Worm (Caenorhabditis elegans): ENCODE results near the gene Y43F8B.2.

Gene Y43F8B.2

ce11 chrV:19484507-19484906, 48.4 kb downstream of the Y43F8B.2 start, which contains the start of gene Y43F8B.17:
Gene Y43F8B.17 (plus strand): TSS chrV:19484721.
- TF ChIP-seq ztf-29 (GFP tag; IDR thresholded peaks at IDR 0.05), result no peak
- no peak for TF ChIP-seq T22C8.4 (GFP tag; IDR thresholded peaks at IDR 0.05)
- no peak for TF ChIP-seq ref-1 (GFP tag; conservative IDR thresholded peaks at IDR 0.05)
- TF ChIP-seq cog-1 (tag; optimal IDR thresholded peaks at IDR 0.05), result no peak
- no peak for TF ChIP-seq ztf-23 (GFP tag; IDR thresholded peaks at IDR 0.05)
- no peak for TF ChIP-seq med-1 (GFP tag; optimal IDR thresholded peaks at IDR 0.05; ENCODE audit: insufficient read depth)
- no peak for TF ChIP-seq klf-2 (GFP tag; conservative IDR thresholded peaks at IDR 0.05)
- no peak for TF ChIP-seq tab-1 (GFP tag; IDR thresholded peaks at IDR 0.05)
- TF ChIP-seq flt-1 (GFP tag; IDR thresholded peaks at IDR 0.05), result no peak

DNA sequence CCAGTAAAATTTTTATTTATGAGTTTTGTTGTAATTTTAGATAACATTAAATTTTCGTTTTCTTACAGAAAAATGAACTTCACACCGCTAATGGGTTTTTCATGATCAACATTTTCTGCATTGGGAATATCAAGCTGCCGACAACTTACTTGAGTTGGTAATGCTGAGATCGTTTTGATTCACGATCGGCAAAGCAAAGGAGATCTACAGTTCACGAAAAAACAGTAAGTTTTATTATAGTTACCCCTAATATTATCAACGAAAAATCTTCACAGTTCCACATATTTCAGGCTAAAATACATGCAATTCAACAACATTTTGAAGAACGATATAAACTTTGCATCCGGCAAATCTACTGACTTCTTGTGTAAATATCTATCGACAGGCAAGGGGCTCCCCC, 50.4 kb downstream of the Y43F8B.2 start, which contains the start of gene Y43F8B.22:
Y43F8B.22 (plus strand) TSS at position 301 of the 400 bp plus-strand sequence.
- no peak for TF ChIP-seq med-1 (GFP tag; optimal IDR thresholded peaks at IDR 0.05; ENCODE audit: insufficient read depth)
- no peak for TF ChIP-seq T22C8.4 (GFP tag; IDR thresholded peaks at IDR 0.05)
- no peak for TF ChIP-seq ztf-29 (GFP tag; IDR thresholded peaks at IDR 0.05)
- no peak for TF ChIP-seq tab-1 (GFP tag; IDR thresholded peaks at IDR 0.05)
- no peak for TF ChIP-seq cog-1 (tag; optimal IDR thresholded peaks at IDR 0.05)
- no peak for TF ChIP-seq flt-1 (GFP tag; IDR thresholded peaks at IDR 0.05)
- TF ChIP-seq klf-2 (GFP tag; conservative IDR thresholded peaks at IDR 0.05), result no peak
- TF ChIP-seq ref-1 (GFP tag; conservative IDR thresholded peaks at IDR 0.05), result no peak
- TF ChIP-seq ztf-23 (GFP tag; IDR thresholded peaks at IDR 0.05), result no peak

DNA sequence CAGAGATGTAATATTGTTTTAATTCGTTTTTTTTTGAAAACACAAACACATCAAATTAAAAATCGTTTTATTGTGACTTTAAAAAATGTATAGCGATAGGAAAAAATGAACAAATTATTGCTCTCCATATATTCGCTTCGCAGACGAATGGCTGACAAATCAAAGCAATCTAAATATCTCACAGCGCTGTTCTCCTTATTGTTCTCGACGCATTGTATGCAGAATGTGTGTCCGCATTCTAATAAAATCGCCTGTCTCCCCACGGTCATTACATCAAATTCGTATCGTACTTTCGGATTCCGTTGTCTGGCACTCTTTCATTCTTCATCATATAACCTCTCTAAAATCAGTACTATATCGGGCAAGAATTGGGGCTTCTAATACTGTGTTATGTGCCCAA, 55.1 kb downstream of the Y43F8B.2 start, which contains the start of gene Y43F8B.9:
Y43F8B.9 (plus strand) TSS at position 301 of the 400 bp plus-strand sequence.
- no peak for TF ChIP-seq klf-2 (GFP tag; conservative IDR thresholded peaks at IDR 0.05)
- no peak for TF ChIP-seq flt-1 (GFP tag; IDR thresholded peaks at IDR 0.05)
- TF ChIP-seq med-1 (GFP tag; optimal IDR thresholded peaks at IDR 0.05; ENCODE audit: insufficient read depth), result no peak
- no peak for TF ChIP-seq tab-1 (GFP tag; IDR thresholded peaks at IDR 0.05)
- TF ChIP-seq ref-1 (GFP tag; conservative IDR thresholded peaks at IDR 0.05), result no peak
- TF ChIP-seq T22C8.4 (GFP tag; IDR thresholded peaks at IDR 0.05), result no peak
- no peak for TF ChIP-seq ztf-23 (GFP tag; IDR thresholded peaks at IDR 0.05)
- no peak for TF ChIP-seq ztf-29 (GFP tag; IDR thresholded peaks at IDR 0.05)
- TF ChIP-seq cog-1 (tag; optimal IDR thresholded peaks at IDR 0.05), result no peak

DNA sequence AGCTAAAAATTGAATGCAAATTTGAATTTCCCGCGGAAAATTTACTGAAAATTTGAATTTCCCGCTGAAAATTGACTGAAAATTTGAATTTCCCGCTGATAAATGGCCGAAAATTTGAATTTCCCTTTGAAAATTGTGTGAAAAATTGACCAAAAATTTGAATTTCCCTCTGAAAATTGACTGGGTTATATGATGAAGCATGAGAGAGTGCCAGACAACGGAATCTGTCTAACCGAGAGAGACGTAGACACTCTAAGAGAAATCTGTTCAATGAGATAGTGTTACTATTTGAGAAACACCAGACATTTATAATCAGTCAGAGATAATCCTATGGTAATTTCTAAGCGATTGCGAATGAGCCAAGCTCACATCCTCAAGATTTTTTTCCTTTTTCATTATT, 55.6 kb downstream of the Y43F8B.2 start:
- no peak for TF ChIP-seq cog-1 (tag; optimal IDR thresholded peaks at IDR 0.05)
- TF ChIP-seq T22C8.4 (GFP tag; IDR thresholded peaks at IDR 0.05), result no peak
- no peak for TF ChIP-seq med-1 (GFP tag; optimal IDR thresholded peaks at IDR 0.05; ENCODE audit: insufficient read depth)
- no peak for TF ChIP-seq klf-2 (GFP tag; conservative IDR thresholded peaks at IDR 0.05)
- TF ChIP-seq flt-1 (GFP tag; IDR thresholded peaks at IDR 0.05), result no peak
- no peak for TF ChIP-seq ztf-23 (GFP tag; IDR thresholded peaks at IDR 0.05)
- TF ChIP-seq tab-1 (GFP tag; IDR thresholded peaks at IDR 0.05), result no peak
- no peak for TF ChIP-seq ref-1 (GFP tag; conservative IDR thresholded peaks at IDR 0.05)
- no peak for TF ChIP-seq ztf-29 (GFP tag; IDR thresholded peaks at IDR 0.05)

- no peak for TF ChIP-seq ztf-23 (GFP tag; IDR thresholded peaks at IDR 0.05)
- TF ChIP-seq tab-1 (GFP tag; IDR thresholded peaks at IDR 0.05), result no peak
- no peak for TF ChIP-seq med-1 (GFP tag; optimal IDR thresholded peaks at IDR 0.05; ENCODE audit: insufficient read depth)
- TF ChIP-seq ref-1 (GFP tag; conservative IDR thresholded peaks at IDR 0.05), result no peak
- no peak for TF ChIP-seq ztf-29 (GFP tag; IDR thresholded peaks at IDR 0.05)
- no peak for TF ChIP-seq cog-1 (tag; optimal IDR thresholded peaks at IDR 0.05)
- no peak for TF ChIP-seq T22C8.4 (GFP tag; IDR thresholded peaks at IDR 0.05)
- no peak for TF ChIP-seq flt-1 (GFP tag; IDR thresholded peaks at IDR 0.05)
- no peak for TF ChIP-seq klf-2 (GFP tag; conservative IDR thresholded peaks at IDR 0.05)
Measured at ce11 chrV:19473842-19474514, 58.9 kb downstream of the Y43F8B.2 start, which contains the start of gene Y43F8B.10. Gene Y43F8B.10 (plus strand): TSS chrV:19474464.

DNA sequence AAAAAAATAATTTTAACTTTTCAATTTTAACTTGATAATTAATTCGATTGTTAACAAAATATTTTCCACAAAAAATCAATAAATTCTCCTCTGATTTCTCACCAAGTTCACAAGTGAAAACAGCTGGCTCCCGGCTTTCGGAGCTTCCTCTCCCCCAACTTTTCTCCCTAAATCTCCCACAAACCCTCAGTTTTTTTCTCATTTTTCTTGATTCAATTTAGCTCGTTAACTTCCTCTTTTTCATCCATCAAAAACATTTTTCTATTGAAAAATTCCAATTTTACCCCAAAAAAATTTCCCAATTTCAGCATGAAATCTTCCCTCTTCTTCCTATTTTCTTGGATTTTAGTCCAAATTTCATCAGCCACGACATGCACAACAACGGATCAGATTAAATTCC, 62.5 kb downstream of the Y43F8B.2 start, which contains the start of gene Y43F8B.11:
Y43F8B.11 (plus strand) TSS at position 301 of the 400 bp plus-strand sequence.
- no peak for TF ChIP-seq ztf-29 (GFP tag; IDR thresholded peaks at IDR 0.05)
- no peak for TF ChIP-seq med-1 (GFP tag; optimal IDR thresholded peaks at IDR 0.05; ENCODE audit: insufficient read depth)
- TF ChIP-seq ztf-23 (GFP tag; IDR thresholded peaks at IDR 0.05), result no peak
- no peak for TF ChIP-seq tab-1 (GFP tag; IDR thresholded peaks at IDR 0.05)
- TF ChIP-seq cog-1 (tag; optimal IDR thresholded peaks at IDR 0.05), result no peak
- TF ChIP-seq ref-1 (GFP tag; conservative IDR thresholded peaks at IDR 0.05), result no peak
- TF ChIP-seq flt-1 (GFP tag; IDR thresholded peaks at IDR 0.05), result no peak
- TF ChIP-seq klf-2 (GFP tag; conservative IDR thresholded peaks at IDR 0.05), result no peak
- no peak for TF ChIP-seq T22C8.4 (GFP tag; IDR thresholded peaks at IDR 0.05)
